Fruit fly (Drosophila melanogaster) whole organism, embryonic: ENCODE results near the gene pnt.

Source experiments
- B-H1 ChIP-seq: fragments of 200-800 bp; sonication (Bioruptor generic); IDR thresholded peaks from 3 replicates; pipeline ENCODE4 v1.3.6; 2022; ENCODE audit warnings: missing biosample characterization, missing genetic modification characterization
- CG10565 ChIP-seq: fragments of 200-800 bp; sonication (Bioruptor generic); optimal IDR thresholded peaks from 3 replicates; lab custom pipeline; 2016; ENCODE audit warnings: missing biosample characterization, mild to moderate bottlenecking, missing genetic modification characterization
- CG12219 ChIP-seq: fragments of 200-800 bp; sonication (Bioruptor generic); optimal IDR thresholded peaks from 3 replicates; lab custom pipeline; 2018; ENCODE audit warnings: missing biosample characterization, mild to moderate bottlenecking, missing genetic modification characterization
- CG12942 ChIP-seq: fragments of 200-800 bp; sonication (Bioruptor generic); optimal IDR thresholded peaks from 3 replicates; lab custom pipeline; 2016; ENCODE audit warnings: missing biosample characterization, missing genetic modification characterization
- CG13894 ChIP-seq: fragments of 200-800 bp; sonication (Bioruptor generic); optimal IDR thresholded peaks from 3 replicates; lab custom pipeline; 2018; ENCODE audit warnings: missing biosample characterization, mild to moderate bottlenecking, missing genetic modification characterization, moderate library complexity
- CG14050 ChIP-seq: fragments of 200-800 bp; sonication (Bioruptor generic); IDR thresholded peaks from 3 replicates; pipeline ENCODE4 v1.3.6; 2022; ENCODE audit warnings: missing biosample characterization, missing genetic modification characterization
- CG14667 ChIP-seq: fragments of 200-800 bp; sonication (Bioruptor generic); IDR thresholded peaks from 2 replicates; pipeline ENCODE4 v1.3.6; 2022; ENCODE audit warnings: missing biosample characterization, missing genetic modification characterization
- CG15073 ChIP-seq: fragments of 200-800 bp; sonication (Bioruptor generic); optimal IDR thresholded peaks from 2 replicates; lab custom pipeline; 2016; ENCODE audit warnings: missing biosample characterization, missing genetic modification characterization
- CG15601 ChIP-seq: fragments of 200-800 bp; sonication (Bioruptor generic); optimal IDR thresholded peaks from 3 replicates; lab custom pipeline; 2019; ENCODE audit warnings: missing biosample characterization, mild to moderate bottlenecking, missing genetic modification characterization, moderate library complexity
- CG17186 ChIP-seq: fragments of 200-800 bp; sonication (Bioruptor generic); optimal IDR thresholded peaks from 3 replicates; lab custom pipeline; 2017; ENCODE audit warnings: missing biosample characterization, missing genetic modification reagents, missing genetic modification characterization
- CG34422 ChIP-seq: fragments of 200-800 bp; sonication (Bioruptor generic); IDR thresholded peaks from 3 replicates; pipeline ENCODE4 v1.3.6; 2022; ENCODE audit warnings: missing biosample characterization, missing genetic modification characterization
- CG42726 ChIP-seq: fragments of 200-800 bp; sonication (Bioruptor generic); IDR thresholded peaks from 2 replicates; pipeline ENCODE4 v1.3.6; 2022; ENCODE audit warnings: missing biosample characterization, missing genetic modification characterization; ENCODE audit not compliant: partially characterized antibody
- CG4328 ChIP-seq: fragments of 200-800 bp; sonication (Bioruptor generic); optimal IDR thresholded peaks from 3 replicates; lab custom pipeline; 2017; ENCODE audit warnings: missing biosample characterization, missing genetic modification reagents, missing genetic modification characterization
- CG4617 ChIP-seq: fragments of 200-800 bp; sonication (Bioruptor generic); optimal IDR thresholded peaks from 3 replicates; lab custom pipeline; 2016; ENCODE audit warnings: missing biosample characterization, missing genetic modification characterization, borderline replicate concordance
- CG6175 ChIP-seq: fragments of 200-800 bp; sonication (Bioruptor generic); IDR thresholded peaks from 3 replicates; pipeline ENCODE4 v1.3.6; 2022; ENCODE audit warnings: missing biosample characterization, missing genetic modification characterization
- CG6765 ChIP-seq: fragments of 200-800 bp; sonication (Bioruptor generic); optimal IDR thresholded peaks from 3 replicates; lab custom pipeline; 2017; ENCODE audit warnings: missing biosample characterization, mild to moderate bottlenecking, missing genetic modification characterization
- CG8765 ChIP-seq: fragments of 200-800 bp; sonication (Bioruptor generic); IDR thresholded peaks from 2 replicates; pipeline ENCODE4 v1.3.6; 2022; ENCODE audit warnings: missing biosample characterization, missing genetic modification characterization
- CG9609 ChIP-seq: fragments of 200-800 bp; sonication (Bioruptor generic); optimal IDR thresholded peaks from 3 replicates; lab custom pipeline; 2016; ENCODE audit warnings: missing biosample characterization, missing genetic modification characterization
- CHES-1-like ChIP-seq: fragments of 200-800 bp; sonication (Bioruptor generic); optimal IDR thresholded peaks from 2 replicates; lab custom pipeline; 2016; ENCODE audit warnings: missing biosample characterization, missing genetic modification characterization
- CTCF ChIP-seq: fragments of 200-800 bp; sonication (Bioruptor generic); optimal IDR thresholded peaks from 2 replicates; lab custom pipeline; 2017; ENCODE audit warnings: missing biosample characterization, mild to moderate bottlenecking, missing genetic modification characterization, moderate library complexity
- D19B ChIP-seq: fragments of 200-800 bp; sonication (Bioruptor generic); optimal IDR thresholded peaks from 2 replicates; lab custom pipeline; 2017; ENCODE audit warnings: missing biosample characterization, mild to moderate bottlenecking, missing genetic modification characterization
- Dfd ChIP-seq, 2 experiments: fragments of >200 bp; optimal IDR thresholded peaks; 2 replicates each; lab custom pipeline; 2017; ENCODE audit warnings: missing biosample characterization in 2 of 2, missing genetic modification characterization in 2 of 2
- Dref ChIP-seq: fragments of 200-800 bp; sonication (Bioruptor generic); IDR thresholded peaks from 2 replicates; pipeline ENCODE4 v1.3.6; 2022; ENCODE audit warnings: missing biosample characterization, missing genetic modification characterization
- ERR ChIP-seq: fragments of 200-800 bp; sonication (Bioruptor generic); optimal IDR thresholded peaks from 2 replicates; lab custom pipeline; 2016; ENCODE audit warnings: missing biosample characterization, missing genetic modification characterization
- Ets65A ChIP-seq: fragments of 200-800 bp; sonication (Bioruptor generic); peaks from one replicate; lab custom pipeline; 2016; ENCODE audit warnings: missing biosample characterization, missing genetic modification characterization
- Ets97D ChIP-seq: fragments of 200-800 bp; sonication (Bioruptor generic); optimal IDR thresholded peaks from 3 replicates; lab custom pipeline; 2016; ENCODE audit warnings: missing biosample characterization, missing genetic modification characterization
- HLH3B ChIP-seq: fragments of 200-800 bp; sonication (Bioruptor generic); IDR thresholded peaks from 2 replicates; pipeline ENCODE4 v1.3.6; 2022; ENCODE audit warnings: missing biosample characterization, missing genetic modification characterization
- Mad ChIP-seq: fragments of 200-800 bp; sonication (Bioruptor generic); optimal IDR thresholded peaks from 2 replicates; lab custom pipeline; 2016; ENCODE audit warnings: missing biosample characterization, missing genetic modification characterization
- Ptx1 ChIP-seq: fragments of 200-800 bp; sonication (Bioruptor generic); IDR thresholded peaks from 2 replicates; pipeline ENCODE4 v1.3.6; 2022; ENCODE audit warnings: missing biosample characterization, missing genetic modification characterization
- Sry-δ ChIP-seq: fragments of 200-800 bp; sonication (Bioruptor generic); optimal IDR thresholded peaks from 2 replicates; lab custom pipeline; 2016; ENCODE audit warnings: missing biosample characterization, missing genetic modification characterization
- bab2 ChIP-seq: fragments of 200-800 bp; sonication (Bioruptor generic); optimal IDR thresholded peaks from 2 replicates; lab custom pipeline; 2016; ENCODE audit warnings: missing biosample characterization, missing genetic modification characterization
- bigmax ChIP-seq: fragments of 200-800 bp; sonication (Bioruptor generic); optimal IDR thresholded peaks from 2 replicates; lab custom pipeline; 2018; ENCODE audit warnings: missing biosample characterization, mild to moderate bottlenecking, missing genetic modification characterization
- bowl ChIP-seq: fragments of 200-800 bp; sonication (Bioruptor generic); IDR thresholded peaks from 2 replicates; pipeline ENCODE4 v1.3.6; 2022; ENCODE audit warnings: missing biosample characterization, missing genetic modification characterization
- corto ChIP-seq: fragments of 200-800 bp; sonication (Bioruptor generic); optimal IDR thresholded peaks from 2 replicates; lab custom pipeline; 2016; ENCODE audit warnings: missing biosample characterization, mild to moderate bottlenecking, missing genetic modification characterization, moderate library complexity
- dmrt11E ChIP-seq: fragments of 200-800 bp; sonication (Bioruptor generic); optimal IDR thresholded peaks from 3 replicates; lab custom pipeline; 2018; ENCODE audit warnings: missing biosample characterization, mild to moderate bottlenecking, missing genetic modification characterization, moderate library complexity
- dysf ChIP-seq: fragments of 200-800 bp; sonication (Bioruptor generic); IDR thresholded peaks from 3 replicates; pipeline ENCODE4 v1.3.6; 2022; ENCODE audit warnings: missing biosample characterization, missing genetic modification characterization
- eve ChIP-seq, 2 experiments: fragments of >200 bp; optimal IDR thresholded peaks; 2 replicates each; lab custom pipeline; 2017; ENCODE audit warnings: missing biosample characterization in 2 of 2, missing genetic modification characterization in 2 of 2
- fd102C ChIP-seq: fragments of 200-800 bp; sonication (Bioruptor generic); optimal IDR thresholded peaks from 2 replicates; lab custom pipeline; 2018; ENCODE audit warnings: missing biosample characterization, mild to moderate bottlenecking, missing genetic modification characterization, moderate library complexity
- fru ChIP-seq: fragments of >200 bp; optimal IDR thresholded peaks from 2 replicates; lab custom pipeline; 2017
- fu2 ChIP-seq: fragments of 200-800 bp; sonication (Bioruptor generic); optimal IDR thresholded peaks from 2 replicates; lab custom pipeline; 2016; ENCODE audit warnings: missing biosample characterization, missing genetic modification characterization
- gcm2 ChIP-seq: fragments of 200-800 bp; sonication (Bioruptor generic); optimal IDR thresholded peaks from 2 replicates; lab custom pipeline; 2016; ENCODE audit warnings: missing biosample characterization, missing genetic modification characterization
- grau ChIP-seq: fragments of 200-800 bp; optimal IDR thresholded peaks from 3 replicates; lab custom pipeline; 2019; ENCODE audit warnings: missing biosample characterization, mild to moderate bottlenecking, missing genetic modification characterization, moderate library complexity
- nmo ChIP-seq: fragments of 200-800 bp; sonication (Bioruptor generic); optimal IDR thresholded peaks from 2 replicates; lab custom pipeline; 2018; ENCODE audit warnings: missing biosample characterization, mild to moderate bottlenecking, missing genetic modification characterization, moderate library complexity
- peb ChIP-seq: fragments of 200-800 bp; sonication (Bioruptor generic); IDR thresholded peaks from 2 replicates; pipeline ENCODE4 v1.3.6; 2022; ENCODE audit warnings: missing biosample characterization, missing genetic modification characterization
- schlank ChIP-seq: fragments of 200-800 bp; sonication (Bioruptor generic); optimal IDR thresholded peaks from 2 replicates; lab custom pipeline; 2018; ENCODE audit warnings: missing biosample characterization, mild to moderate bottlenecking, missing genetic modification characterization
- sens ChIP-seq: fragments of 200-800 bp; sonication (Bioruptor generic); peaks from one replicate; lab custom pipeline; 2016; ENCODE audit warnings: missing biosample characterization, missing genetic modification characterization
- sima ChIP-seq: fragments of 200-800 bp; sonication (Bioruptor generic); optimal IDR thresholded peaks from 2 replicates; lab custom pipeline; 2016; ENCODE audit warnings: missing biosample characterization, missing genetic modification characterization
- sisA ChIP-seq: fragments of 200-800 bp; sonication (Bioruptor generic); IDR thresholded peaks from 2 replicates; pipeline ENCODE4 v1.3.6; 2022; ENCODE audit warnings: missing biosample characterization, missing genetic modification characterization
- slbo ChIP-seq: fragments of 200-800 bp; sonication (Bioruptor generic); IDR thresholded peaks from 2 replicates; pipeline ENCODE4 v1.3.6; 2022; ENCODE audit warnings: missing biosample characterization, missing genetic modification characterization
- so ChIP-seq: fragments of 200-800 bp; sonication (Bioruptor generic); IDR thresholded peaks from 3 replicates; pipeline ENCODE4 v1.3.6; 2022; ENCODE audit warnings: missing biosample characterization, missing genetic modification characterization
- sqz ChIP-seq: fragments of 200-800 bp; sonication (Bioruptor generic); optimal IDR thresholded peaks from 3 replicates; lab custom pipeline; 2018; ENCODE audit warnings: missing biosample characterization, mild to moderate bottlenecking, missing genetic modification characterization
- tap ChIP-seq: fragments of 200-800 bp; optimal IDR thresholded peaks from 3 replicates; lab custom pipeline; 2019; ENCODE audit warnings: missing biosample characterization, mild to moderate bottlenecking, missing genetic modification characterization, moderate library complexity
- wdn ChIP-seq: fragments of 200-800 bp; sonication (Bioruptor generic); IDR thresholded peaks from 2 replicates; pipeline ENCODE4 v1.3.6; 2022; ENCODE audit warnings: missing biosample characterization, missing genetic modification characterization

pnt gene

dm6 chr3R:23280806-23281257 is 65.1 kb downstream of the pnt start, which contains the start of the genes orb and Cdc16 (continued):
- TF ChIP-seq fu2 (GFP tag; lab: Kevin White, UChicago) (peak; percentile 52), CG34422 (GFP tag; lab: Robert Waterston, UW) (peak; percentile 96), B-H1 (GFP tag; lab: Robert Waterston, UW) (peak; percentile 88), sisA (GFP tag; lab: Robert Waterston, UW) (peak; percentile 92), CG8765 (peak; percentile 78; the same call in 1 of the 2 replicates), fru (no peak), CG4328 (GFP tag; lab: Kevin White, UChicago) (peak; percentile 71), so (peak; percentile 84; the same call in 2 of the 3 replicates), wdn (GFP tag; lab: Robert Waterston, UW) (peak; percentile 85), ERR (GFP tag; lab: Kevin White, UChicago) (no peak), eve (GFP tag; optimal IDR thresholded peaks at IDR 0.05; lab: Kevin White, UChicago) (no peak), dmrt11E (tag; lab: Kevin White, UChicago) (peak; percentile 89), CG12942 (GFP tag; lab: Kevin White, UChicago) (peak; percentile 91), CG15601 (peak; percentile 92), sqz (no peak), D19B (GFP tag; lab: Kevin White, UChicago) (peak; percentile 75), corto (GFP tag; lab: Kevin White, UChicago) (peak; percentile 55), CG13894 (tag; lab: Kevin White, UChicago) (peak; percentile 90), bigmax (no peak), CG9609 (GFP tag; lab: Kevin White, UChicago) (peak; percentile 58), Ets65A (GFP tag; lab: Kevin White, UChicago) (peak; percentile 96), sens (peak; percentile 96), Dref (peak; percentile 43), CHES-1-like (peak; percentile 68), slbo (GFP tag; lab: Robert Waterston, UW) (peak; percentile 97), bowl (GFP tag; lab: Robert Waterston, UW) (peak; percentile 82), CTCF (GFP tag; lab: Kevin White, UChicago) (peak; percentile 54), Mad (GFP tag; lab: Kevin White, UChicago) (peak; percentile 78), Ets97D (GFP tag; lab: Kevin White, UChicago) (peak; percentile 63), CG6175 (GFP tag; lab: Robert Waterston, UW) (peak; percentile 89), CG10565 (GFP tag; lab: Kevin White, UChicago) (no peak), tap (tag; lab: Kevin White, UChicago) (peak; percentile 89), CG42726 (no peak), CG14050 (peak; percentile 81), CG15073 (GFP tag; lab: Kevin White, UChicago) (peak; percentile 36), schlank (peak; percentile 56), grau (tag; lab: Kevin White, UChicago) (peak; percentile 91), nmo (GFP tag; lab: Kevin White, UChicago) (peak; percentile 93), gcm2 (peak; percentile 52), CG4617 (GFP tag; lab: Kevin White, UChicago) (peak; percentile 83), peb (GFP tag; lab: Robert Waterston, UW) (peak; percentile 67; the same call in 1 of the 2 replicates), sima (GFP tag; lab: Kevin White, UChicago) (no peak), CG6765 (GFP tag; lab: Kevin White, UChicago) (peak; percentile 78), dysf (peak; percentile 93), CG14667 (GFP tag; lab: Robert Waterston, UW) (peak; percentile 86), CG17186 (GFP tag; lab: Kevin White, UChicago) (peak; percentile 27), Dfd (GFP tag; optimal IDR thresholded peaks at IDR 0.05; lab: Kevin White, UChicago) (no peak), HLH3B (GFP tag; lab: Robert Waterston, UW) (peak; percentile 93), Sry-δ (GFP tag; lab: Kevin White, UChicago) (peak; percentile 38), bab2 (GFP tag; lab: Kevin White, UChicago) (peak; percentile 79), CG12219 (peak; percentile 76), fd102C (GFP tag; lab: Kevin White, UChicago) (peak; percentile 30), Ptx1 (peak; percentile 95)
